Worm (Caenorhabditis elegans) whole organism, young adult: ENCODE measurements around the gene ech-9.

Experiments
- B0336.3 ChIP-seq: fragments of 200-800 bp; sonication (Bioruptor generic); IDR thresholded peaks from 2 replicates; pipeline ENCODE4 v1.3.6; 2022; ENCODE audit warnings: missing genetic modification characterization, missing compliant biosample characterization
- C17E4.6 ChIP-seq: fragments of 200-800 bp; sonication (Bioruptor generic); IDR thresholded peaks from 2 replicates; pipeline ENCODE4 v1.3.6; 2022; ENCODE audit warnings: missing genetic modification reagents, missing genetic modification characterization, missing compliant biosample characterization
- F22D6.2 ChIP-seq: sonication (generic microtip); optimal IDR thresholded peaks from 2 replicates; lab custom pipeline; 2016; ENCODE audit warnings: mild to moderate bottlenecking, missing genetic modification characterization, missing compliant biosample characterization
- F49E8.2 ChIP-seq: sonication (generic microtip); optimal IDR thresholded peaks from 3 replicates; lab custom pipeline; 2017; ENCODE audit warnings: missing genetic modification characterization, mild to moderate bottlenecking, missing compliant biosample characterization, antibody characterized with exemption, moderate library complexity; ENCODE audit not compliant: insufficient read depth
- F55B11.4 ChIP-seq: sonication (generic microtip); optimal IDR thresholded peaks from 2 replicates; lab custom pipeline; 2016; ENCODE audit warnings: missing compliant biosample characterization, missing genetic modification characterization, borderline replicate concordance; ENCODE audit not compliant: insufficient read depth
- F57C9.4 ChIP-seq: sonication (generic microtip); optimal IDR thresholded peaks from 2 replicates; lab custom pipeline; 2017; ENCODE audit warnings: mild to moderate bottlenecking, missing genetic modification characterization, missing compliant biosample characterization
- K12H6.12 ChIP-seq: fragments of 200-800 bp; sonication (Bioruptor generic); optimal IDR thresholded peaks from 2 replicates; lab custom pipeline; 2018; ENCODE audit warnings: mild to moderate bottlenecking, missing genetic modification characterization, missing compliant biosample characterization
- Y53F4B.3 ChIP-seq: fragments of 200-800 bp; sonication (Bioruptor generic); IDR thresholded peaks from 2 replicates; pipeline ENCODE4 v1.3.6; 2022; ENCODE audit warnings: missing genetic modification reagents, missing genetic modification characterization, missing compliant biosample characterization
- Y53G8AR.9 ChIP-seq: fragments of 200-800 bp; sonication (Bioruptor generic); conservative IDR thresholded peaks from 2 replicates; pipeline ENCODE4 v1.3.6; 2022; ENCODE audit warnings: missing genetic modification reagents, missing genetic modification characterization, missing compliant biosample characterization
- Y79H2A.3 ChIP-seq: fragments of 200-800 bp; sonication (Bioruptor generic); conservative IDR thresholded peaks from 2 replicates; pipeline ENCODE4 v1.3.6; 2022; ENCODE audit warnings: missing genetic modification reagents, missing genetic modification characterization, missing compliant biosample characterization
- ZK185.1 ChIP-seq: sonication (generic microtip); optimal IDR thresholded peaks from 2 replicates; lab custom pipeline; 2016; ENCODE audit warnings: mild to moderate bottlenecking, missing genetic modification characterization, missing compliant biosample characterization; ENCODE audit not compliant: poor library complexity, severe bottlenecking
- akir-1 ChIP-seq: fragments of 200-800 bp; sonication (Bioruptor generic); optimal IDR thresholded peaks from 2 replicates; lab custom pipeline; 2018; ENCODE audit warnings: mild to moderate bottlenecking, missing genetic modification characterization, moderate library complexity, missing compliant biosample characterization
- aptf-3 ChIP-seq: fragments of 200-800 bp; sonication (Bioruptor generic); IDR thresholded peaks from 2 replicates; pipeline ENCODE4 v1.3.6; 2022; ENCODE audit warnings: missing genetic modification characterization, missing compliant biosample characterization
- atf-7 ChIP-seq: sonication (generic microtip); optimal IDR thresholded peaks from 2 replicates; lab custom pipeline; 2017; ENCODE audit warnings: mild to moderate bottlenecking, missing genetic modification characterization, missing compliant biosample characterization
- athp-1 ChIP-seq: sonication (generic microtip); optimal IDR thresholded peaks from 2 replicates; lab custom pipeline; 2017; ENCODE audit warnings: mild to moderate bottlenecking, missing genetic modification characterization, missing compliant biosample characterization
- bed-2 ChIP-seq: fragments of 200-800 bp; sonication (Bioruptor generic); IDR thresholded peaks from 2 replicates; pipeline ENCODE4 v1.3.6; 2022; ENCODE audit warnings: missing genetic modification reagents, missing genetic modification characterization, missing compliant biosample characterization
- ceh-40 ChIP-seq: fragments of 200-800 bp; sonication (Bioruptor generic); IDR thresholded peaks from 2 replicates; pipeline ENCODE4 v1.3.6; 2022; ENCODE audit warnings: missing genetic modification characterization, missing compliant biosample characterization
- ceh-58 ChIP-seq: fragments of 200-800 bp; sonication (Bioruptor generic); IDR thresholded peaks from 2 replicates; pipeline ENCODE4 v1.3.6; 2022; ENCODE audit warnings: missing genetic modification characterization, missing compliant biosample characterization
- chd-7 ChIP-seq: sonication (generic microtip); optimal IDR thresholded peaks from 2 replicates; lab custom pipeline; 2016; ENCODE audit warnings: mild to moderate bottlenecking, missing genetic modification characterization, moderate library complexity, missing compliant biosample characterization
- egl-18 ChIP-seq: fragments of 200-800 bp; sonication (Bioruptor generic); IDR thresholded peaks from 2 replicates; pipeline ENCODE4 v1.3.6; 2022; ENCODE audit warnings: missing genetic modification reagents, missing genetic modification characterization, missing compliant biosample characterization
- egl-44 ChIP-seq: fragments of 200-800 bp; sonication (Bioruptor generic); IDR thresholded peaks from 2 replicates; pipeline ENCODE4 v1.3.6; 2022; ENCODE audit warnings: missing genetic modification reagents, missing genetic modification characterization, missing compliant biosample characterization
- ekl-4 ChIP-seq: fragments of 200-800 bp; sonication (Bioruptor generic); IDR thresholded peaks from 2 replicates; pipeline ENCODE4 v1.3.6; 2022; ENCODE audit warnings: missing genetic modification reagents, missing genetic modification characterization, missing compliant biosample characterization
- ets-4 ChIP-seq: fragments of 200-800 bp; sonication (Bioruptor generic); optimal IDR thresholded peaks from 2 replicates; lab custom pipeline; 2018; ENCODE audit warnings: mild to moderate bottlenecking, missing genetic modification characterization, missing compliant biosample characterization
- let-607 ChIP-seq, 2 experiments: fragments of 200-800 bp in 1 of 2; sonication (Bioruptor generic) in 1 of 2; sonication (generic microtip) in 1 of 2; optimal IDR thresholded peaks; 2 replicates each; lab custom pipeline; 2016 to 2018; ENCODE audit warnings: mild to moderate bottlenecking in 2 of 2, missing compliant biosample characterization in 2 of 2, missing genetic modification characterization in 2 of 2, moderate library complexity in 2 of 2, missing genotype in 1 of 2
- lin-26 ChIP-seq: fragments of 200-800 bp; sonication (Bioruptor generic); IDR thresholded peaks from 2 replicates; pipeline ENCODE4 v1.3.6; 2022; ENCODE audit warnings: missing genetic modification reagents, missing genetic modification characterization, missing compliant biosample characterization
- lin-40 ChIP-seq: sonication (generic microtip); optimal IDR thresholded peaks from 2 replicates; lab custom pipeline; 2016; ENCODE audit warnings: missing genetic modification characterization, mild to moderate bottlenecking, missing compliant biosample characterization, missing genotype, missing genetic modification reagents
- lin-54 ChIP-seq: fragments of 200-800 bp; sonication (Bioruptor generic); optimal IDR thresholded peaks from 2 replicates; lab custom pipeline; 2018; ENCODE audit warnings: mild to moderate bottlenecking, missing genetic modification characterization, missing compliant biosample characterization
- lsl-1 ChIP-seq: fragments of 200-800 bp; sonication (Bioruptor generic); optimal IDR thresholded peaks from 2 replicates; lab custom pipeline; 2018; ENCODE audit warnings: mild to moderate bottlenecking, missing genetic modification characterization, moderate library complexity, missing compliant biosample characterization
- lsy-27 ChIP-seq: sonication (generic microtip); optimal IDR thresholded peaks from 2 replicates; lab custom pipeline; 2017; ENCODE audit warnings: missing genetic modification characterization, mild to moderate bottlenecking, missing compliant biosample characterization, antibody characterized with exemption, missing genotype, borderline replicate concordance; ENCODE audit not compliant: insufficient read depth
- madf-8 ChIP-seq: fragments of 200-800 bp; sonication (Bioruptor generic); conservative IDR thresholded peaks from 2 replicates; pipeline ENCODE4 v1.3.6; 2022; ENCODE audit warnings: missing genetic modification reagents, missing genetic modification characterization, missing compliant biosample characterization
- nhr-179 ChIP-seq: sonication (generic microtip); optimal IDR thresholded peaks from 2 replicates; lab custom pipeline; 2016; ENCODE audit warnings: mild to moderate bottlenecking, missing genetic modification characterization, missing compliant biosample characterization
- nhr-27 ChIP-seq: fragments of 200-800 bp; sonication (Bioruptor generic); optimal IDR thresholded peaks from 2 replicates; lab custom pipeline; 2018; ENCODE audit warnings: mild to moderate bottlenecking, missing genetic modification characterization, moderate library complexity, missing compliant biosample characterization
- nhr-80 ChIP-seq: sonication (generic microtip); optimal IDR thresholded peaks from 2 replicates; lab custom pipeline; 2016; ENCODE audit warnings: missing genetic modification characterization, missing compliant biosample characterization
- pbrm-1 ChIP-seq: fragments of 200-800 bp; sonication (Bioruptor generic); IDR thresholded peaks from 2 replicates; pipeline ENCODE4 v1.3.6; 2022; ENCODE audit warnings: missing genetic modification reagents, missing genetic modification characterization, missing compliant biosample characterization
- repo-1 ChIP-seq: sonication (generic microtip); optimal IDR thresholded peaks from 2 replicates; lab custom pipeline; 2017; ENCODE audit warnings: mild to moderate bottlenecking, missing genetic modification characterization, missing compliant biosample characterization
- rpc-1 ChIP-seq, 2 experiments: fragments of 150-350 bp in 1 of 2; sonication (generic microtip) in 1 of 2; optimal IDR thresholded peaks; 2 replicates each; lab custom pipeline; 2014 to 2018; ENCODE audit warnings: missing biosample characterization in 1 of 2, missing genetic modification characterization in 1 of 2, missing genetic modification reagents in 1 of 2, missing genotype in 1 of 2
- snpc-4 ChIP-seq, 5 experiments: fragments of 150-350 bp in 1 of 5; sonication (generic microtip) in 4 of 5; optimal IDR thresholded peaks; 2 replicates each; lab custom pipeline; 2014 to 2018; ENCODE audit warnings: missing genetic modification characterization in 5 of 5, missing biosample characterization in 3 of 5, antibody characterized with exemption in 2 of 5, mild to moderate bottlenecking in 2 of 5, missing compliant biosample characterization in 2 of 5, missing genotype in 2 of 5, moderate library complexity in 2 of 5, missing genetic modification reagents in 1 of 5
- tlf-1 ChIP-seq: fragments of 200-800 bp; sonication (Bioruptor generic); optimal IDR thresholded peaks from 2 replicates; lab custom pipeline; 2018; ENCODE audit warnings: mild to moderate bottlenecking, missing genetic modification characterization, missing compliant biosample characterization
- unc-62 ChIP-seq: fragments of 150-350 bp; optimal IDR thresholded peaks from 2 replicates; lab custom pipeline; 2014; ENCODE audit warnings: missing biosample characterization, missing genetic modification reagents, missing genetic modification characterization
- zim-3 ChIP-seq: sonication (generic microtip); optimal IDR thresholded peaks from 2 replicates; lab custom pipeline; 2017; ENCODE audit warnings: mild to moderate bottlenecking, missing genetic modification characterization, moderate library complexity, missing compliant biosample characterization
- ztf-18 ChIP-seq: sonication (generic microtip); optimal IDR thresholded peaks from 2 replicates; lab custom pipeline; 2016; ENCODE audit warnings: missing genotype, mild to moderate bottlenecking, missing genetic modification characterization, missing compliant biosample characterization
- ztf-6 ChIP-seq: fragments of 200-800 bp; sonication (Bioruptor generic); IDR thresholded peaks from 2 replicates; pipeline ENCODE4 v1.3.6; 2022; ENCODE audit warnings: missing genetic modification reagents, missing genetic modification characterization, missing compliant biosample characterization

The ech-9 gene

DNA sequence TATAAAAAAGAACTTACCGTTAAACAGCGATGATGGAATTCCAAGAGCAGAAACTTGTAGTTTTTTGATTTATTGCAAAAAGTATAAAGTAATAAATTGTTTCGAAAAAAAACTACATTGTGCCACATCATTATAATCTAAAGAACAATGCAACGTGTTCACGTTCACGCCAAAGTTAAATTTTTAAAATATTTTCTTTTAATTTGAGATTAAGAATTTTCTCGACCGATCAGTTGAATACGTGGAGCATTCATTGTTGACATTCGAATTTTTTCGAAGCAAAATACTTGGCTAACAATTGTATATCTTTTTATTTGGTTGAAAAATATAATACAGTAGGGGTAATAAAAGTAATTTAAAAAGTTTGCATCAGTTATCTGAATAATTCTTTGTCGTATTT, 4.2 kb downstream of the ech-9 start, which contains the start of gene F01G10.5:
Gene F01G10.5 (minus strand): TSS at position 101 of the 400 bp plus-strand sequence.
- no peak for TF ChIP-seq C17E4.6
- TF ChIP-seq, all 124 proteins: peak for 0

DNA sequence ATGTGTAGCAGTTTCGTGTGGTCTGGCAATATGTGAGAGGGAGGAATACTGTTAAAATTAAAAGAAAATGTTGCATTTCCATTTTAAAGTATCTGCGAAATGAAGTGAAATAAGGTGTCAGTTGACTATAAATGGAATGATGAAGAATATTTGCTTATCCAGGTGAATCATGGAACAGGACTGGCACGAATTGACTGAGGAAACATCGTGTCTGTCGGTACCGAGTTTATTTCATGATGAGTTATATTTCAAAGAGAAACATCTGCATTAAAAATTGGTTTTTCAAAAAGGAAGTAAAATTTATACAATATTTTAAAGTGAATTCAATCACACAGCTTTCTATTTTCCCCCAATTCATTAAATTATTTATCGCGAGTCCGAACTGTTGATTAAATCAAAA, 7.6 kb downstream of the ech-9 start, which contains the start of gene F01G10.6:
Gene F01G10.6 (minus strand): TSS at position 101 of the 400 bp plus-strand sequence.
- TF ChIP-seq ztf-18 (tag; lab: Kevin White, UChicago) (no peak), ekl-4 (no peak), egl-44 (GFP tag; lab: Robert Waterston, UW) (no peak), bed-2 (no peak), lin-54 (GFP tag; lab: Kevin White, UChicago) (no peak), Y53F4B.3 (GFP tag; lab: Robert Waterston, UW) (no peak), F55B11.4 (tag; lab: Kevin White, UChicago) (no peak), B0336.3 (GFP tag; lab: Robert Waterston, UW) (no peak), zim-3 (no peak), aptf-3 (no peak), ZK185.1 (tag; lab: Kevin White, UChicago) (no peak), madf-8 (no peak), akir-1 (GFP tag; lab: Kevin White, UChicago) (no peak), Y53G8AR.9 (GFP tag; lab: Robert Waterston, UW) (no peak), ceh-40 (GFP tag; lab: Robert Waterston, UW) (no peak), F57C9.4 (tag; lab: Kevin White, UChicago) (no peak)

DNA sequence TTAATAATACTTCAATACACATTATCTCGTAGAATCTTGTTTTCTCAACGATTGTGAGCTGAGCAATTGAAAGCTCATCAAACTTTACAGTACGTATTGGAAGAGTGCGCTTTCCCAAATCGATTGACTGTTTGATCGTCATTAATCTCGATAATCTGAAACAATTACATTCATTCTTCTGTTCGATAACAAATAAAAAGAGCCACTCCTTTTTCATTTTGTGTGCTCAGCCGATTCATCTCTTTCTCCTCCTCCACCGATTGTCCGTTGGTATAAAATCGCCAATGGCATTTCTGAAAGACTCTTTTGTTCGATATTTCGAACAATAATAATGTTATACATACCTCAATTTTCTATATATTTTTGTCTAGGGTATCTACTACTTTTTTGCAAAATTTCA, 11.4 kb downstream of the ech-9 start, which contains the start of gene nas-12:
Gene nas-12 (plus strand): TSS at position 301 of the 400 bp plus-strand sequence.
- TF ChIP-seq nhr-27 (no peak), F22D6.2 (tag; lab: Kevin White, UChicago) (no peak), lin-26 (GFP tag; lab: Robert Waterston, UW) (no peak), lin-40 (tag; lab: Kevin White, UChicago) (no peak), lsy-27 (tag; lab: Kevin White, UChicago) (no peak), C17E4.6 (no peak), egl-18 (GFP tag; lab: Robert Waterston, UW) (no peak), rpc-1 (optimal IDR thresholded peaks at IDR 0.05; lab: Kevin White, UChicago) (no peak), rpc-1 (tag; optimal IDR thresholded peaks at IDR 0.05; lab: Kevin White, UChicago) (no peak), nhr-179 (tag; lab: Kevin White, UChicago) (no peak), aptf-3 (no peak), repo-1 (tag; lab: Kevin White, UChicago) (no peak), pbrm-1 (GFP tag; lab: Robert Waterston, UW) (no peak)

DNA sequence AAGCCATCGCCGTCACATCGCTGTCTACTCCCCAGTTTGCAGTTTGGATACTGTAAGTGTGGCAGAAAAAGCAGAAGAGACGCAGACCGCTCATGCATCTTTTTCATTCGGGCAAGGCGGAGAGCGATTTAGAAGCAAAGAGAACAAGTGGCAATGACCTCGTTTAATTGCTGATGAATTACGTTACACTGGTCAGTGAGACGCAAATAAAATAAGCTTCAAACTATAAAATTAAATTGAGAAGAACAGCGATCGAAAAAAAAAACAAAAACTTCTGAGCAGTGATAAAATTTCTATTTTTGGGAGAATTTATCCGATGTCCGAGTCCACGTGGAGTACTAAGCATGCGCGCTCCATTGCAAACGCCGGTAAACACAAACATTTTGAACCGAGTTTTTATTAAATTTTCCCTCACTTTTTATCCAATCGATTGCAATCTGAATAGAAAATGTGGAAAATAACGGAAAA, 13.0 kb downstream of the ech-9 start, which contains the start of gene C24F3.2:
Gene C24F3.2 (plus strand): TSS at position 418 of the 468 bp plus-strand sequence.
- TF ChIP-seq tlf-1: no peak
- TF ChIP-seq athp-1 (tag; lab: Kevin White, UChicago): no peak
- peak; percentile 98 to 99 for TF ChIP-seq let-607 (tag; optimal IDR thresholded peaks at IDR 0.05; lab: Kevin White, UChicago)
- no peak for TF ChIP-seq ceh-58 (GFP tag; lab: Robert Waterston, UW)
- no peak for TF ChIP-seq lin-26 (GFP tag; lab: Robert Waterston, UW)
- no peak for TF ChIP-seq unc-62 (GFP tag; lab: Kevin White, UChicago)
- TF ChIP-seq nhr-80 (tag; lab: Kevin White, UChicago): peak; percentile 69
- no peak for TF ChIP-seq atf-7 (tag; lab: Kevin White, UChicago)
- TF ChIP-seq snpc-4 (GFP tag; optimal IDR thresholded peaks at IDR 0.05; lab: Kevin White, UChicago): no peak
- peak in 1 of 4 experiments; percentile 20 for TF ChIP-seq snpc-4 (tag; optimal IDR thresholded peaks at IDR 0.05; lab: Kevin White, UChicago)
- TF ChIP-seq ztf-6 (GFP tag; lab: Robert Waterston, UW): no peak
- no peak for TF ChIP-seq F49E8.2 (tag; lab: Kevin White, UChicago)
- TF ChIP-seq chd-7 (tag; lab: Kevin White, UChicago): no peak
- TF ChIP-seq K12H6.12: peak; percentile 74
- no peak for TF ChIP-seq Y79H2A.3 (GFP tag; lab: Robert Waterston, UW)
- TF ChIP-seq F57C9.4 (tag; lab: Kevin White, UChicago): no peak
- no peak for TF ChIP-seq ZK185.1 (tag; lab: Kevin White, UChicago)
- TF ChIP-seq ets-4 (GFP tag; lab: Kevin White, UChicago): no peak
- TF ChIP-seq madf-8: no peak
- peak; percentile 27 for TF ChIP-seq lsl-1
